Worm (Caenorhabditis elegans) whole organism, early embryonic: ENCODE data around the gene snt-5.

Experiments
- F13C5.2 ChIP-seq: sonication (generic microtip); optimal IDR thresholded peaks from 2 replicates; lab custom pipeline; 2017; ENCODE audit warnings: mild to moderate bottlenecking, missing genetic modification characterization, inconsistent platforms, missing compliant biosample characterization
- aly-1 ChIP-seq: sonication (generic microtip); optimal IDR thresholded peaks from 2 replicates; lab custom pipeline; 2016; ENCODE audit warnings: missing genetic modification characterization, missing compliant biosample characterization
- ama-1 ChIP-seq: fragments of 150-350 bp; optimal IDR thresholded peaks from 2 replicates; lab custom pipeline; 2014
- ceh-13 ChIP-seq: fragments of 200-800 bp; sonication (Bioruptor generic); optimal IDR thresholded peaks from 2 replicates; lab custom pipeline; 2018; ENCODE audit warnings: mild to moderate bottlenecking, missing genetic modification characterization, missing compliant biosample characterization
- ceh-36 ChIP-seq: sonication (generic microtip); optimal IDR thresholded peaks from 2 replicates; lab custom pipeline; 2016; ENCODE audit warnings: missing genetic modification characterization, inconsistent platforms, missing compliant biosample characterization
- ets-7 ChIP-seq: sonication (generic microtip); optimal IDR thresholded peaks from 2 replicates; lab custom pipeline; 2016; ENCODE audit warnings: missing genotype, missing genetic modification characterization, missing compliant biosample characterization
- flt-1 ChIP-seq: fragments of 200-800 bp; sonication (Bioruptor generic); IDR thresholded peaks from 2 replicates; pipeline ENCODE4 v1.3.6; 2022; ENCODE audit warnings: missing genetic modification characterization, missing compliant biosample characterization
- hmbx-1 ChIP-seq: sonication (generic microtip); optimal IDR thresholded peaks from 2 replicates; lab custom pipeline; 2016; ENCODE audit warnings: mild to moderate bottlenecking, missing genetic modification characterization, missing compliant biosample characterization
- hnd-1 ChIP-seq: sonication (generic microtip); optimal IDR thresholded peaks from 2 replicates; lab custom pipeline; 2016; ENCODE audit warnings: missing genetic modification characterization, missing compliant biosample characterization
- pes-1 ChIP-seq: fragments of 200-800 bp; sonication (Bioruptor generic); IDR thresholded peaks from 2 replicates; pipeline ENCODE4 v1.3.6; 2022; ENCODE audit warnings: missing genetic modification reagents, missing genetic modification characterization, missing compliant biosample characterization
- scrt-1 ChIP-seq: fragments of 200-800 bp; sonication (Bioruptor generic); IDR thresholded peaks from 2 replicates; pipeline ENCODE4 v1.3.6; 2022; ENCODE audit warnings: missing genetic modification characterization, missing compliant biosample characterization
- sea-1 ChIP-seq: fragments of 200-800 bp; sonication (Bioruptor generic); conservative IDR thresholded peaks from 2 replicates; pipeline ENCODE4 v1.3.6; 2022; ENCODE audit warnings: missing genetic modification characterization, missing compliant biosample characterization
- tbx-11 ChIP-seq: fragments of 200-800 bp; sonication (Bioruptor generic); IDR thresholded peaks from 2 replicates; pipeline ENCODE4 v1.3.6; 2022; ENCODE audit warnings: missing genetic modification characterization, missing compliant biosample characterization
- tra-4 ChIP-seq: sonication (generic microtip); optimal IDR thresholded peaks from 2 replicates; lab custom pipeline; 2017; ENCODE audit warnings: missing genetic modification characterization, missing compliant biosample characterization

ce11 chrV:1370914-1371313, 40.4 kb downstream of the snt-5 start, which contains the start of gene snt-3:
- no peak for TF ChIP-seq F13C5.2
- TF ChIP-seq ama-1 (lab: Kevin White, UChicago) = no peak
- TF ChIP-seq tra-4 (tag; lab: Kevin White, UChicago) = no peak
- TF ChIP-seq hmbx-1 (tag; lab: Kevin White, UChicago) = no peak
- TF ChIP-seq sea-1 (GFP tag; lab: Robert Waterston, UW) = no peak
- no peak for TF ChIP-seq pes-1 (GFP tag; lab: Robert Waterston, UW)
- no peak for TF ChIP-seq tbx-11 (GFP tag; lab: Robert Waterston, UW)
- TF ChIP-seq scrt-1 (GFP tag; lab: Robert Waterston, UW) = no peak
- no peak for TF ChIP-seq hnd-1 (tag; lab: Kevin White, UChicago)
- no peak for TF ChIP-seq ceh-13 (GFP tag; lab: Kevin White, UChicago)
- TF ChIP-seq ets-7 = no peak
- no peak for TF ChIP-seq aly-1 (tag; lab: Kevin White, UChicago)
- TF ChIP-seq ceh-36 (tag; lab: Kevin White, UChicago) = no peak
- no peak for TF ChIP-seq flt-1 (GFP tag; lab: Robert Waterston, UW)
